Fruit fly (Drosophila melanogaster) whole organism, embryonic: ENCODE results near the gene CG5446.

Source experiments
- CG11456 ChIP-seq: fragments of 200-800 bp; sonication (Bioruptor generic); IDR thresholded peaks from 3 replicates; pipeline ENCODE4 v1.3.6; 2022; ENCODE audit warnings: missing biosample characterization, missing genetic modification characterization
- CG11504 ChIP-seq: fragments of 200-800 bp; sonication (Bioruptor generic); optimal IDR thresholded peaks from 3 replicates; lab custom pipeline; 2019; ENCODE audit warnings: missing biosample characterization, mild to moderate bottlenecking, missing genetic modification characterization, moderate library complexity
- CG11560 ChIP-seq: fragments of 200-800 bp; sonication (Bioruptor generic); IDR thresholded peaks from 3 replicates; pipeline ENCODE4 v1.3.6; 2022; ENCODE audit warnings: missing biosample characterization, missing genetic modification characterization
- CG12391 ChIP-seq: fragments of 200-800 bp; sonication (Bioruptor generic); optimal IDR thresholded peaks from 3 replicates; lab custom pipeline; 2018; ENCODE audit warnings: missing biosample characterization, mild to moderate bottlenecking, missing genetic modification characterization, moderate library complexity
- CG12659 ChIP-seq: fragments of 200-800 bp; sonication (Bioruptor generic); optimal IDR thresholded peaks from 3 replicates; lab custom pipeline; 2017; ENCODE audit warnings: mild to moderate bottlenecking, missing biosample characterization, missing genetic modification reagents, missing genetic modification characterization
- CG13296 ChIP-seq: fragments of 200-800 bp; sonication (Bioruptor generic); optimal IDR thresholded peaks from 3 replicates; lab custom pipeline; 2018; ENCODE audit warnings: missing biosample characterization, mild to moderate bottlenecking, missing genetic modification characterization
- CG15073 ChIP-seq: fragments of 200-800 bp; sonication (Bioruptor generic); optimal IDR thresholded peaks from 2 replicates; lab custom pipeline; 2016; ENCODE audit warnings: missing biosample characterization, missing genetic modification characterization
- CG15514 ChIP-seq: fragments of 200-800 bp; sonication (Bioruptor generic); optimal IDR thresholded peaks from 3 replicates; lab custom pipeline; 2017; ENCODE audit warnings: missing biosample characterization, missing genetic modification characterization, mild to moderate bottlenecking, moderate library complexity, missing genetic modification reagents
- CG15601 ChIP-seq: fragments of 200-800 bp; sonication (Bioruptor generic); optimal IDR thresholded peaks from 3 replicates; lab custom pipeline; 2019; ENCODE audit warnings: missing biosample characterization, mild to moderate bottlenecking, missing genetic modification characterization, moderate library complexity
- CG18262 ChIP-seq: fragments of 200-800 bp; optimal IDR thresholded peaks from 3 replicates; lab custom pipeline; 2019; ENCODE audit warnings: missing biosample characterization, mild to moderate bottlenecking, missing genetic modification characterization, moderate library complexity
- CG2712 ChIP-seq: fragments of 200-800 bp; optimal IDR thresholded peaks from 3 replicates; lab custom pipeline; 2019; ENCODE audit warnings: missing biosample characterization, mild to moderate bottlenecking, missing genetic modification characterization, moderate library complexity
- CG34224 ChIP-seq: fragments of 200-800 bp; sonication (Bioruptor generic); IDR thresholded peaks from 3 replicates; pipeline ENCODE4 v1.3.6; 2022; ENCODE audit warnings: missing biosample characterization, missing genetic modification characterization; ENCODE audit not compliant: partially characterized antibody
- CG42726 ChIP-seq: fragments of 200-800 bp; sonication (Bioruptor generic); IDR thresholded peaks from 2 replicates; pipeline ENCODE4 v1.3.6; 2022; ENCODE audit warnings: missing biosample characterization, missing genetic modification characterization; ENCODE audit not compliant: partially characterized antibody
- CG6175 ChIP-seq: fragments of 200-800 bp; sonication (Bioruptor generic); IDR thresholded peaks from 3 replicates; pipeline ENCODE4 v1.3.6; 2022; ENCODE audit warnings: missing biosample characterization, missing genetic modification characterization
- CG6654 ChIP-seq: fragments of 200-800 bp; sonication (Bioruptor generic); optimal IDR thresholded peaks from 2 replicates; lab custom pipeline; 2017; ENCODE audit warnings: missing biosample characterization, mild to moderate bottlenecking, missing genetic modification characterization
- CG7839 ChIP-seq: fragments of 200-800 bp; sonication (Bioruptor generic); optimal IDR thresholded peaks from 3 replicates; lab custom pipeline; 2018; ENCODE audit warnings: missing biosample characterization, mild to moderate bottlenecking, missing genetic modification characterization, moderate library complexity
- CG8089 ChIP-seq: fragments of 200-800 bp; sonication (Bioruptor generic); optimal IDR thresholded peaks from 3 replicates; lab custom pipeline; 2016; ENCODE audit warnings: missing biosample characterization, missing genetic modification characterization
- CG9727 ChIP-seq: fragments of 200-800 bp; sonication (Bioruptor generic); optimal IDR thresholded peaks from 3 replicates; lab custom pipeline; 2017; ENCODE audit warnings: missing biosample characterization, mild to moderate bottlenecking, missing genetic modification characterization
- Dip3 ChIP-seq: fragments of 200-800 bp; sonication (Bioruptor generic); optimal IDR thresholded peaks from 3 replicates; lab custom pipeline; 2016; ENCODE audit warnings: missing biosample characterization, missing genetic modification characterization
- Dll ChIP-seq: fragments of 200-800 bp; sonication (Bioruptor generic); IDR thresholded peaks from 4 replicates; pipeline ENCODE4 v1.3.6; 2022; ENCODE audit warnings: missing biosample characterization, missing genetic modification characterization; ENCODE audit not compliant: partially characterized antibody
- Drgx ChIP-seq: fragments of 200-800 bp; sonication (Bioruptor generic); IDR thresholded peaks from 2 replicates; pipeline ENCODE4 v1.3.6; 2022; ENCODE audit warnings: missing biosample characterization, missing genetic modification characterization
- Hr51 ChIP-seq, 2 experiments: fragments of 200-800 bp; sonication (Bioruptor generic); optimal IDR thresholded peaks; 2 replicates in 1 of 2; 3 replicates in 1 of 2; lab custom pipeline; 2016 to 2018; ENCODE audit warnings: missing biosample characterization in 2 of 2, missing genetic modification characterization in 2 of 2, mild to moderate bottlenecking in 1 of 2, moderate library complexity in 1 of 2
- Mrtf ChIP-seq: fragments of 200-800 bp; sonication (Bioruptor generic); IDR thresholded peaks from 3 replicates; pipeline ENCODE4 v1.3.6; 2022; ENCODE audit warnings: missing biosample characterization, missing genetic modification characterization
- NC2β ChIP-seq: fragments of 200-800 bp; sonication (Bioruptor generic); optimal IDR thresholded peaks from 2 replicates; lab custom pipeline; 2016; ENCODE audit warnings: missing biosample characterization, missing genetic modification characterization
- Nf-YC ChIP-seq: fragments of 200-800 bp; optimal IDR thresholded peaks from 3 replicates; lab custom pipeline; 2019; ENCODE audit warnings: missing biosample characterization, mild to moderate bottlenecking, missing genetic modification characterization, moderate library complexity
- Oli ChIP-seq: fragments of 200-800 bp; sonication (Bioruptor generic); optimal IDR thresholded peaks from 2 replicates; lab custom pipeline; 2018; ENCODE audit warnings: missing biosample characterization, mild to moderate bottlenecking, missing genetic modification characterization, moderate library complexity
- Rfx ChIP-seq: fragments of 200-800 bp; sonication (Bioruptor generic); IDR thresholded peaks from 2 replicates; pipeline ENCODE4 v1.3.6; 2022; ENCODE audit warnings: missing biosample characterization, missing genetic modification characterization
- Sox100B ChIP-seq: fragments of 200-800 bp; sonication (Bioruptor generic); optimal IDR thresholded peaks from 3 replicates; lab custom pipeline; 2018; ENCODE audit warnings: missing biosample characterization, mild to moderate bottlenecking, missing genetic modification characterization
- Trl ChIP-seq, 3 experiments: fragments of >200 bp in 2 of 3; fragments of 200-800 bp in 1 of 3; sonication (Bioruptor generic) in 1 of 3; optimal IDR thresholded peaks; 2 replicates in 1 of 3; 3 replicates in 2 of 3; lab custom pipeline; 2016 to 2017; ENCODE audit warnings: missing biosample characterization in 1 of 3, missing genetic modification characterization in 1 of 3
- Vsx1 ChIP-seq: fragments of 200-800 bp; sonication (Bioruptor generic); optimal IDR thresholded peaks from 2 replicates; lab custom pipeline; 2017; ENCODE audit warnings: missing biosample characterization, mild to moderate bottlenecking, missing genetic modification characterization, missing genetic modification reagents
- amos ChIP-seq: fragments of 200-800 bp; sonication (Bioruptor generic); IDR thresholded peaks from 2 replicates; pipeline ENCODE4 v1.3.6; 2022; ENCODE audit warnings: missing biosample characterization, missing genetic modification characterization; ENCODE audit not compliant: partially characterized antibody
- bcd ChIP-seq: fragments of 200-800 bp; sonication (Bioruptor generic); optimal IDR thresholded peaks from 2 replicates; lab custom pipeline; 2017; ENCODE audit warnings: missing biosample characterization, mild to moderate bottlenecking, missing genetic modification characterization
- ci ChIP-seq: fragments of 200-800 bp; sonication (Bioruptor generic); IDR thresholded peaks from 3 replicates; pipeline ENCODE4 v1.3.6; 2022; ENCODE audit warnings: missing biosample characterization, missing genetic modification characterization
- fd96Cb ChIP-seq: fragments of 200-800 bp; sonication (Bioruptor generic); optimal IDR thresholded peaks from 2 replicates; lab custom pipeline; 2018; ENCODE audit warnings: missing biosample characterization, mild to moderate bottlenecking, missing genetic modification characterization, moderate library complexity
- gcm ChIP-seq: fragments of 200-800 bp; sonication (Bioruptor generic); optimal IDR thresholded peaks from 2 replicates; lab custom pipeline; 2019; ENCODE audit warnings: missing biosample characterization, mild to moderate bottlenecking, missing genetic modification characterization, moderate library complexity
- lola ChIP-seq, 3 experiments: fragments of >200 bp in 2 of 3; fragments of 200-800 bp in 1 of 3; sonication (Bioruptor generic) in 1 of 3; optimal IDR thresholded peaks; 2 replicates each; lab custom pipeline; 2017 to 2019; ENCODE audit warnings: missing biosample characterization in 3 of 3, missing genetic modification characterization in 3 of 3, mild to moderate bottlenecking in 1 of 3, moderate library complexity in 1 of 3
- maf-S ChIP-seq: fragments of 200-800 bp; sonication (Bioruptor generic); optimal IDR thresholded peaks from 2 replicates; lab custom pipeline; 2016; ENCODE audit warnings: missing biosample characterization, missing genetic modification characterization
- nmo ChIP-seq: fragments of 200-800 bp; sonication (Bioruptor generic); optimal IDR thresholded peaks from 2 replicates; lab custom pipeline; 2018; ENCODE audit warnings: missing biosample characterization, mild to moderate bottlenecking, missing genetic modification characterization, moderate library complexity
- sens-2 ChIP-seq: fragments of 200-800 bp; sonication (Bioruptor generic); IDR thresholded peaks from 2 replicates; pipeline ENCODE4 v1.3.6; 2022; ENCODE audit warnings: missing biosample characterization, missing genetic modification characterization
- sim ChIP-seq: fragments of 200-800 bp; sonication (Bioruptor generic); IDR thresholded peaks from 2 replicates; pipeline ENCODE4 v1.3.6; 2022; ENCODE audit warnings: missing biosample characterization, missing genetic modification characterization
- slbo ChIP-seq: fragments of 200-800 bp; sonication (Bioruptor generic); IDR thresholded peaks from 2 replicates; pipeline ENCODE4 v1.3.6; 2022; ENCODE audit warnings: missing biosample characterization, missing genetic modification characterization
- unpg ChIP-seq: fragments of 200-800 bp; sonication (Bioruptor generic); optimal IDR thresholded peaks from 3 replicates; lab custom pipeline; 2018; ENCODE audit warnings: missing biosample characterization, mild to moderate bottlenecking, missing genetic modification characterization, moderate library complexity
- zen2 ChIP-seq: fragments of 200-800 bp; sonication (Bioruptor generic); IDR thresholded peaks from 3 replicates; pipeline ENCODE4 v1.3.6; 2022; ENCODE audit warnings: missing biosample characterization, missing genetic modification characterization; ENCODE audit not compliant: partially characterized antibody
- zfh2 ChIP-seq: fragments of 200-800 bp; sonication (Bioruptor generic); optimal IDR thresholded peaks from 2 replicates; lab custom pipeline; 2016; ENCODE audit warnings: missing biosample characterization, missing genetic modification characterization

The CG5446 gene

DNA sequence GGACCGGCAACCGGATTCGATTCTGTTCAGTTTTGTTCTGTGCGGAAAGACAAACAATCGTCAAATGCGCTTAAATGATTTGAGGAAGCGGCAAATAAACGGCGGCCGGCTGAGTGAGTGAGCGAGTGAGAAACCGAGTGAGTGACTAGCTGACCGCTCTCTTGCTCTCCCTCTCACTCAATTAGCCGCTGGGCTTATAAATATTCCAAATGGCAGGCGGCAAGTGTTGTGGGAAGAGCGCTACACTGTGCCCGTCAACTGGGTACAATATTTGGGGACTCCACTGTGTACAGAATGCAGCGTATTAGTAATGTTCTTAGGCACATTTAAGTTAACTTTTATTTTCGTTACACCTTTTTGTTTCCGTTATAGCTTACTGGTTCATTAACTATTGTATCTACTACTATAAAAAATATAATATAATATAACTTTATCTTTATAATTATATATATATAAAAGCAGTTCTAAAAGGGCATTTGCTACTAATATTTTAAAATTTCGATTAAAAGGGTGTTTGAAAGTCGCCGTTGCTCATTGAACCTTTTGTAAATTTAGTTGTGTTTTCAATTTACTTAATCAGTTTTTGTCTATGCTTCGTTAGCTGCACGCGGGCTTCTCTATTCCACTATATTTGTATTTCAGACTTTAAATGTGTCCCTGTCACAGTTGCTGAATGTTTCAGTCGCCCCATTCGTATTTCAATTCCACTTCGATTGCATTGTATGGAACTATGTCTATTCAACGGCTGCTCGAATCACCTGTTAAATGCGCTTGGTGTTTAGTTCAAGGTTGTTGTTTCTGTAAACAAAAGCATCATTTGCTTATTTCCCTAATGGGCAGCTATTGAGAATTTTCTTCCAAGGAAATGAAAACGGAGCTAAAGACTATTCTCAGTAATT is 5.5 kb downstream of the CG5446 start (continued):
- TF ChIP-seq maf-S: no peak
- TF ChIP-seq CG18262 (tag; lab: Kevin White, UChicago): peak; percentile 10
- peak; percentile 55 for TF ChIP-seq Rfx (GFP tag; lab: Robert Waterston, UW)
- peak; percentile 96 for TF ChIP-seq CG15073 (GFP tag; lab: Kevin White, UChicago)
- peak; percentile 34; the same call in 1 of the 2 replicates for TF ChIP-seq amos
- TF ChIP-seq zen2 (GFP tag; lab: Robert Waterston, UW): peak; percentile 6; the same call in 1 of the 3 replicates
- TF ChIP-seq zfh2: no peak
- TF ChIP-seq Vsx1 (GFP tag; lab: Kevin White, UChicago): peak; percentile 71
- TF ChIP-seq Sox100B (GFP tag; lab: Kevin White, UChicago): peak; percentile 8
- TF ChIP-seq CG12391 (tag; lab: Kevin White, UChicago): peak; percentile 15
- TF ChIP-seq NC2β (GFP tag; lab: Kevin White, UChicago): no peak
- peak; percentile 15 for TF ChIP-seq Nf-YC
- peak; percentile 52 for TF ChIP-seq CG11504 (tag; lab: Kevin White, UChicago)
- peak; percentile 1 for TF ChIP-seq CG12659
- peak; percentile 63 to 67 for TF ChIP-seq Trl (optimal IDR thresholded peaks at IDR 0.05; lab: Kevin White, UChicago)
- no peak for TF ChIP-seq Trl (GFP tag; optimal IDR thresholded peaks at IDR 0.05; lab: Kevin White, UChicago)
- TF ChIP-seq ci (GFP tag; lab: Robert Waterston, UW): peak; percentile 48; the same call in 1 of the 3 replicates
- peak; percentile 31; the same call in 1 of the 2 replicates for TF ChIP-seq Drgx (GFP tag; lab: Robert Waterston, UW)
- TF ChIP-seq Dip3 (GFP tag; lab: Kevin White, UChicago): no peak
- TF ChIP-seq CG11456 (GFP tag; lab: Robert Waterston, UW): 0 out of 3 replicates have a peak, but pooled peaks have one; percentile 52
- TF ChIP-seq CG6654 (GFP tag; lab: Kevin White, UChicago): no peak
- no peak for TF ChIP-seq Mrtf (GFP tag; lab: Robert Waterston, UW)
- peak; percentile 16; the same call in 1 of the 3 replicates for TF ChIP-seq CG34224
- peak; percentile 18 for TF ChIP-seq gcm (GFP tag; lab: Kevin White, UChicago)
- TF ChIP-seq sens-2 (GFP tag; lab: Robert Waterston, UW): no peak
- TF ChIP-seq Dll (GFP tag; lab: Robert Waterston, UW): 0 out of 4 replicates have a peak, but pooled peaks have one; percentile 30
- TF ChIP-seq CG11560 (tag; lab: Robert Waterston, UW): no peak
- peak; percentile 11 for TF ChIP-seq bcd (GFP tag; lab: Kevin White, UChicago)
- TF ChIP-seq CG6175: no peak

DNA sequence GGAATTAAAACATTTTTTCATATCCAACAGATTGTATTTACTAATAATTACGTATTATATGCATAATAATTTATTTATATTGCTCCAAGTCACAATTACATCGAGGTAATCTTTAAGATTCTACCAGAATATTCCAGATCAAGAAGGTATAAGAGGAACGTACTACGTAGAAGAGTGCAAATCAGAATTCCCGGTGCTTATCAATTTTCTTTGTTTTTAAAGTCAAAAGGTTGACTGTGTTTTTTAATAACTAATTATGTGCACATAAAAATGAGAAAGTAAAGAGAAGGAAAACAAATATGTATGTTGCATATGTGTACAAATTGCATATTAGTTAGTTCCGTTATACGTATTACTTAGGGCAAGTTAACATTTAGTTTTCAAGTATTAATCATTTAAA is 6.3 kb downstream of the CG5446 start:
- no peak for TF ChIP-seq Hr51 (GFP tag; optimal IDR thresholded peaks at IDR 0.05; lab: Kevin White, UChicago)
- 0 out of 3 replicates have a peak, but pooled peaks have one; percentile 3 for TF ChIP-seq CG34224
- no peak for TF ChIP-seq sim (GFP tag; lab: Robert Waterston, UW)

DNA sequence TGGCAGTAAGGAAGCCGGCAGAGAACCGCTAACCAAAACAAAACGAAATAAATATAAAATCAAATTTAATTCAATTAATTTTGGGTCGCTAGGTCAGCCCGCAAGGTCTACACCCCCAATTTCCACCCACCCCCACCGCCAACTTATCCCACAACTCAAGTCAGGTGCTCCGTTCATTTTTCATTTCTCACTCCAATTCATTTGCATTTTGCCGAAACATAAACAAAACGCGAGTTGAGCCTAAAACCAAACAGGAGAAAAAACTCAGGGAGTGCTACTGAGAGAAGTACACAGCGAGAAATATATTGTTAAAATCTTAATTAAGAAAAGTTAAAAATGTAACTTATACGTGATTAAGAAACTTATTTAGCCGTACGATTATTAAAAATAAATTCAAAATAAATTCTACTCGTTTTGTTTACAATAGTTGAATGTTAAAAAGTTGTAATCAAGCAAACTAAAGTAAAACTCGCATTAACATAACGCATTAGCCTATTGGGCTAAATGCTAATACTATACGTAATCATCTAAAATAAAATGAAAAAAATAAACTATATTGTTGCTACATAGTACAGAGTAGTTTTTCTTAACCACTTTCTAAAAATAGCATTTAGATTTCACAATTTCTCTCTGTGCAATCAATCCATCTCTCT is 11.9 kb downstream of the CG5446 start:
- TF ChIP-seq CG9727: peak; percentile 62
- peak; percentile 21 for TF ChIP-seq unpg (GFP tag; lab: Kevin White, UChicago)
- no peak for TF ChIP-seq CG42726 (GFP tag; lab: Robert Waterston, UW)
- TF ChIP-seq Oli (tag; lab: Kevin White, UChicago): peak; percentile 30
- TF ChIP-seq nmo (GFP tag; lab: Kevin White, UChicago): peak; percentile 48
- no peak for TF ChIP-seq CG15601 (tag; lab: Kevin White, UChicago)
- peak; percentile 31; the same call in 1 of the 2 replicates for TF ChIP-seq slbo (GFP tag; lab: Robert Waterston, UW)
- TF ChIP-seq fd96Cb (tag; lab: Kevin White, UChicago): peak; percentile 31
- TF ChIP-seq CG2712 (tag; lab: Kevin White, UChicago): peak; percentile 67
- TF ChIP-seq CG13296 (GFP tag; lab: Kevin White, UChicago): no peak
- TF ChIP-seq CG7839 (tag; lab: Kevin White, UChicago): peak; percentile 55
- no peak for TF ChIP-seq CG15514 (GFP tag; lab: Kevin White, UChicago)
- TF ChIP-seq CG8089: no peak
- TF ChIP-seq lola (GFP tag; optimal IDR thresholded peaks at IDR 0.05; lab: Kevin White, UChicago): peak in 1 of 3 experiments; percentile 61
